Worm (Caenorhabditis elegans) whole organism, L4 larva: ENCODE measurements around the gene inso-1.

ENCODE experiments used
- D1046.2 ChIP-seq: fragments of 200-800 bp; sonication (Bioruptor generic); IDR thresholded peaks from 2 replicates; pipeline ENCODE4 v1.3.6; 2022; ENCODE audit warnings: missing genetic modification characterization, missing compliant biosample characterization
- F49E8.2 ChIP-seq: sonication (generic microtip); optimal IDR thresholded peaks from 2 replicates; lab custom pipeline; 2016; ENCODE audit warnings: missing compliant biosample characterization, mild to moderate bottlenecking, missing genetic modification characterization, borderline replicate concordance
- T20F7.1 ChIP-seq: fragments of 200-800 bp; sonication (Bioruptor generic); optimal IDR thresholded peaks from 2 replicates; lab custom pipeline; 2018; ENCODE audit warnings: mild to moderate bottlenecking, missing genetic modification characterization, missing compliant biosample characterization
- Y105C5A.15 ChIP-seq: fragments of 200-800 bp; sonication (Bioruptor generic); IDR thresholded peaks from 2 replicates; pipeline ENCODE4 v1.3.6; 2022; ENCODE audit warnings: missing genetic modification characterization, missing compliant biosample characterization
- Y48G9A.11 ChIP-seq: fragments of 200-800 bp; sonication (Bioruptor generic); IDR thresholded peaks from 2 replicates; pipeline ENCODE4 v1.3.6; 2022; ENCODE audit warnings: missing genetic modification reagents, missing genetic modification characterization, missing compliant biosample characterization
- ZK337.2 ChIP-seq: fragments of 200-800 bp; sonication (Bioruptor generic); IDR thresholded peaks from 2 replicates; pipeline ENCODE4 v1.3.6; 2022; ENCODE audit warnings: missing genetic modification reagents, missing genetic modification characterization, missing compliant biosample characterization
- ZK546.5 ChIP-seq, 2 experiments: sonication (generic microtip); optimal IDR thresholded peaks; 2 replicates each; lab custom pipeline; 2017; ENCODE audit warnings: missing biosample characterization in 2 of 2, missing genetic modification characterization in 2 of 2
- aly-2 ChIP-seq: sonication (generic microtip); optimal IDR thresholded peaks from 2 replicates; lab custom pipeline; 2018; ENCODE audit warnings: missing biosample characterization, missing genetic modification characterization
- arid-1 ChIP-seq: fragments of 200-800 bp; sonication (Bioruptor generic); conservative IDR thresholded peaks from 2 replicates; pipeline ENCODE4 v1.3.6; 2022; ENCODE audit warnings: missing genetic modification reagents, missing genetic modification characterization, missing compliant biosample characterization
- ceh-20 ChIP-seq: fragments of 200-800 bp; sonication (Bioruptor generic); IDR thresholded peaks from 2 replicates; pipeline ENCODE4 v1.3.6; 2022; ENCODE audit warnings: missing genetic modification reagents, missing genetic modification characterization, missing compliant biosample characterization
- ceh-32 ChIP-seq: sonication (generic microtip); optimal IDR thresholded peaks from 2 replicates; lab custom pipeline; 2016; ENCODE audit warnings: mild to moderate bottlenecking, missing genetic modification characterization, missing compliant biosample characterization; ENCODE audit not compliant: poor library complexity
- ceh-62 ChIP-seq: sonication (generic microtip); optimal IDR thresholded peaks from 2 replicates; lab custom pipeline; 2017; ENCODE audit warnings: missing biosample characterization, missing genetic modification characterization
- ceh-82 ChIP-seq: sonication (generic microtip); optimal IDR thresholded peaks from 2 replicates; lab custom pipeline; 2017; ENCODE audit warnings: missing biosample characterization, missing genetic modification characterization
- ces-1 ChIP-seq: fragments of 150-350 bp; sonication (generic microtip); optimal IDR thresholded peaks from 4 replicates; lab custom pipeline; 2014; ENCODE audit warnings: missing biosample characterization, missing genetic modification reagents, missing genetic modification characterization
- ctbp-1 ChIP-seq: fragments of 200-800 bp; sonication (Bioruptor generic); IDR thresholded peaks from 2 replicates; pipeline ENCODE4 v1.3.6; 2022; ENCODE audit warnings: missing genetic modification reagents, missing genetic modification characterization, missing compliant biosample characterization
- daf-16 ChIP-seq, 3 experiments: sonication (generic microtip); optimal IDR thresholded peaks; 2 replicates each; lab custom pipeline; 2016 to 2017; ENCODE audit warnings: missing genetic modification characterization in 3 of 3, missing genetic modification reagents in 3 of 3, mild to moderate bottlenecking in 2 of 3, missing compliant biosample characterization in 2 of 3, missing biosample characterization in 1 of 3, moderate library complexity in 1 of 3
- daf-19 ChIP-seq: fragments of 200-800 bp; sonication (Bioruptor generic); conservative IDR thresholded peaks from 2 replicates; pipeline ENCODE4 v1.3.6; 2022; ENCODE audit warnings: missing genetic modification characterization, missing compliant biosample characterization
- egl-27 ChIP-seq: sonication (generic microtip); optimal IDR thresholded peaks from 3 replicates; lab custom pipeline; 2017; ENCODE audit warnings: missing biosample characterization, missing genetic modification reagents, missing genetic modification characterization
- egl-43 ChIP-seq: fragments of 200-800 bp; sonication (Bioruptor generic); IDR thresholded peaks from 2 replicates; pipeline ENCODE4 v1.3.6; 2022; ENCODE audit warnings: missing genetic modification reagents, missing genetic modification characterization, missing compliant biosample characterization
- gei-8 ChIP-seq: fragments of 200-800 bp; sonication (Bioruptor generic); optimal IDR thresholded peaks from 2 replicates; lab custom pipeline; 2018; ENCODE audit warnings: mild to moderate bottlenecking, missing genetic modification characterization, missing compliant biosample characterization
- hlh-11 ChIP-seq: fragments of 200-800 bp; sonication (Bioruptor generic); optimal IDR thresholded peaks from 2 replicates; lab custom pipeline; 2018; ENCODE audit warnings: mild to moderate bottlenecking, missing genetic modification characterization, missing compliant biosample characterization
- hlh-30 ChIP-seq: sonication (generic microtip); optimal IDR thresholded peaks from 2 replicates; lab custom pipeline; 2017; ENCODE audit warnings: antibody characterized with exemption, mild to moderate bottlenecking, missing genetic modification characterization, missing compliant biosample characterization; ENCODE audit not compliant: insufficient read depth
- hmg-1.1 ChIP-seq: fragments of 200-800 bp; sonication (Bioruptor generic); IDR thresholded peaks from 2 replicates; pipeline ENCODE4 v1.3.6; 2022; ENCODE audit warnings: missing genetic modification reagents, missing genetic modification characterization, missing compliant biosample characterization
- jun-1 ChIP-seq: fragments of 150-350 bp; optimal IDR thresholded peaks from 2 replicates; lab custom pipeline; 2014; ENCODE audit warnings: missing biosample characterization, missing genetic modification reagents, missing genetic modification characterization
- lin-29 ChIP-seq: fragments of 200-800 bp; sonication (Bioruptor generic); IDR thresholded peaks from 2 replicates; pipeline ENCODE4 v1.3.6; 2022; ENCODE audit warnings: missing genetic modification reagents, missing genetic modification characterization, missing compliant biosample characterization
- madf-9 ChIP-seq: fragments of 200-800 bp; sonication (Bioruptor generic); conservative IDR thresholded peaks from 2 replicates; pipeline ENCODE4 v1.3.6; 2022; ENCODE audit warnings: missing genetic modification reagents, missing genetic modification characterization, missing compliant biosample characterization
- mdt-29 ChIP-seq: fragments of 200-800 bp; sonication (Bioruptor generic); IDR thresholded peaks from 2 replicates; pipeline ENCODE4 v1.3.6; 2022; ENCODE audit warnings: missing genetic modification reagents, missing genetic modification characterization, missing compliant biosample characterization
- mxl-3 ChIP-seq: fragments of 200-800 bp; sonication (Bioruptor generic); optimal IDR thresholded peaks from 2 replicates; lab custom pipeline; 2018; ENCODE audit warnings: mild to moderate bottlenecking, missing genetic modification characterization, missing compliant biosample characterization
- nhr-102 ChIP-seq: sonication (generic microtip); optimal IDR thresholded peaks from 2 replicates; lab custom pipeline; 2016; ENCODE audit warnings: mild to moderate bottlenecking, missing genetic modification characterization, moderate library complexity, missing compliant biosample characterization
- nhr-11 ChIP-seq: fragments of 150-350 bp; optimal IDR thresholded peaks from 2 replicates; lab custom pipeline; 2014; ENCODE audit warnings: missing biosample characterization, missing genetic modification characterization
- nhr-237 ChIP-seq: sonication (generic microtip); optimal IDR thresholded peaks from 2 replicates; lab custom pipeline; 2017; ENCODE audit warnings: missing biosample characterization, missing genetic modification characterization
- nhr-25 ChIP-seq: sonication (generic microtip); optimal IDR thresholded peaks from 2 replicates; lab custom pipeline; 2017; ENCODE audit warnings: missing genetic modification characterization, mild to moderate bottlenecking, missing compliant biosample characterization, antibody characterized with exemption, moderate library complexity, borderline replicate concordance; ENCODE audit not compliant: insufficient read depth
- nhr-28 ChIP-seq: fragments of 150-350 bp; optimal IDR thresholded peaks from 2 replicates; lab custom pipeline; 2014; ENCODE audit warnings: missing biosample characterization, missing genetic modification characterization
- nhr-41 ChIP-seq: fragments of 200-800 bp; sonication (Bioruptor generic); IDR thresholded peaks from 2 replicates; pipeline ENCODE4 v1.3.6; 2022; ENCODE audit warnings: missing genetic modification reagents, missing genetic modification characterization, missing compliant biosample characterization
- nhr-42 ChIP-seq: fragments of 200-800 bp; sonication (Bioruptor generic); IDR thresholded peaks from 2 replicates; pipeline ENCODE4 v1.3.6; 2022; ENCODE audit warnings: missing genetic modification characterization, missing compliant biosample characterization
- nhr-48 ChIP-seq: sonication (generic microtip); optimal IDR thresholded peaks from 2 replicates; lab custom pipeline; 2016; ENCODE audit warnings: mild to moderate bottlenecking, missing genetic modification characterization, missing compliant biosample characterization
- nhr-6 ChIP-seq: fragments of 150-350 bp; optimal IDR thresholded peaks from 2 replicates; lab custom pipeline; 2014; ENCODE audit warnings: missing biosample characterization, missing genetic modification characterization
- nhr-76 ChIP-seq: fragments of 150-350 bp; optimal IDR thresholded peaks from 2 replicates; lab custom pipeline; 2014; ENCODE audit warnings: missing biosample characterization, missing genetic modification characterization
- nhr-77 ChIP-seq: fragments of 150-350 bp; optimal IDR thresholded peaks from 2 replicates; lab custom pipeline; 2014; ENCODE audit warnings: missing biosample characterization, missing genetic modification characterization
- php-3 ChIP-seq: fragments of 200-800 bp; sonication (Bioruptor generic); IDR thresholded peaks from 2 replicates; pipeline ENCODE4 v1.3.6; 2022; ENCODE audit warnings: missing genetic modification reagents, missing genetic modification characterization, missing compliant biosample characterization
- pqm-1 ChIP-seq: sonication (generic microtip); optimal IDR thresholded peaks from 2 replicates; lab custom pipeline; 2017; ENCODE audit warnings: missing biosample characterization, missing genetic modification characterization
- set-16 ChIP-seq: fragments of 200-800 bp; sonication (Bioruptor generic); IDR thresholded peaks from 2 replicates; pipeline ENCODE4 v1.3.6; 2022; ENCODE audit warnings: missing genetic modification reagents, missing genetic modification characterization, missing compliant biosample characterization
- skn-1 ChIP-seq: fragments of 150-350 bp; optimal IDR thresholded peaks from 2 replicates; lab custom pipeline; 2014; ENCODE audit warnings: missing biosample characterization, missing genetic modification characterization
- tag-97 ChIP-seq: fragments of 200-800 bp; sonication (Bioruptor generic); IDR thresholded peaks from 2 replicates; pipeline ENCODE4 v1.3.6; 2022; ENCODE audit warnings: missing genetic modification characterization, missing compliant biosample characterization
- tra-1 ChIP-seq: fragments of 200-800 bp; sonication (Bioruptor generic); IDR thresholded peaks from 2 replicates; pipeline ENCODE4 v1.3.6; 2022; ENCODE audit warnings: missing genetic modification reagents, missing genetic modification characterization, missing compliant biosample characterization
- unc-62 ChIP-seq, 3 experiments: fragments of 150-350 bp in 1 of 3; sonication (generic microtip); optimal IDR thresholded peaks in 2 of 3; peaks in 1 of 3; 1 replicate in 1 of 3; 2 replicates in 2 of 3; lab custom pipeline; 2014 to 2017; ENCODE audit warnings: missing biosample characterization in 3 of 3, missing genetic modification characterization in 3 of 3, missing genetic modification reagents in 3 of 3, missing genotype in 1 of 3

Gene inso-1

DNA sequence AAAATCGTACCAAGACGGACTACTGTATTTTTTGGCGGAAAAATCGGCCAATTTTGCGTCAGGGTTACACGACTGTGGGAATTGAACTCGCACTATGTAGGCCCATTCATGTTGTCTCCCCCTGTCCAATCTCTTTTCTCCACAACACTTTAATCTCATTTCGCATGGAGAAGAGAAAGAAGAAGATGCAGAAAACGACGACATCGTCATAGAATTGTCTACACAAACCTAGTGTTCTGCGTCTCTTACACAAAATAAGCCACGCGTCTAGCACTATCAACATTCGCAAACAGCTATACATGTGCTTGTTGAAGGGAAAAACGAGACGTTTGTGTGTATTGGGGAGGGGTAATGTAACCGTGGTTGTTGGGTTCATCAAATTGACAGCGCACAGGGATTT, 23.0 kb downstream of the inso-1 start (continued):
- TF ChIP-seq ceh-82 (tag; lab: Kevin White, UChicago) (no peak), mdt-29 (GFP tag; lab: Robert Waterston, UW) (no peak), gei-8 (no peak), tag-97 (no peak), nhr-25 (tag; lab: Kevin White, UChicago) (peak; percentile 58), lin-29 (GFP tag; lab: Robert Waterston, UW) (peak; percentile 69), egl-27 (tag; lab: Kevin White, UChicago) (no peak), ctbp-1 (GFP tag; lab: Robert Waterston, UW) (peak; percentile 81), Y105C5A.15 (no peak), egl-43 (GFP tag; lab: Robert Waterston, UW) (peak; percentile 74), daf-19 (GFP tag; lab: Robert Waterston, UW) (0 out of 2 replicates have a peak, but pooled peaks have one; percentile 8), set-16 (GFP tag; lab: Robert Waterston, UW) (no peak), ZK546.5 (tag; optimal IDR thresholded peaks at IDR 0.05; lab: Kevin White, UChicago) (no peak), ceh-32 (tag; lab: Kevin White, UChicago) (no peak), nhr-28 (tag; lab: Kevin White, UChicago) (peak; percentile 59), ces-1 (peak; percentile 59), hmg-1.1 (GFP tag; lab: Robert Waterston, UW) (peak; percentile 96), nhr-102 (tag; lab: Kevin White, UChicago) (peak; percentile 87), nhr-11 (tag; lab: Kevin White, UChicago) (peak; percentile 67), nhr-76 (no peak), nhr-237 (no peak), mxl-3 (GFP tag; lab: Kevin White, UChicago) (peak; percentile 96)

DNA sequence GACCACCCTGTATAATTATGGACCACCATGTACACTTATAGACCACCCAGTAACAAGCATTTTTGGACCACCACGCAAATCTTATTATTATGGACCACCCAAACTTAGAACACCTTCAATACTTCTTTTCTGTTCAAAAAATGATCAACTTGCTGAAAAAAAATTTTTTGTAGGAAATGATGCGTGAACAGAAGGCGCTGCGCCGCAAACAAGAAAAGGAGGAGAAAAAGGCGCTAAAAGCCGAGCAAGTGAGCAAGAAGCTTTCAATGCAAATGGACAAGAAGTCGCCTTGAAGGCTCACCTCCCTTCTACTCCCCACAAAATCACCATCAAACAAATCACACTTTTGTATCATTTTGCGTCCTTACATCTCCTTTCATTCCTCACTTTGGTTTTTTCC, 27.3 kb downstream of the inso-1 start:
- TF ChIP-seq unc-62 (GFP tag; optimal IDR thresholded peaks at IDR 0.05 in 1 of 2; lab: Kevin White, UChicago) (peak in 1 of 2 experiments; percentile 96), unc-62 (tag; optimal IDR thresholded peaks at IDR 0.05; lab: Kevin White, UChicago) (no peak), skn-1 (tag; lab: Kevin White, UChicago) (no peak)

DNA sequence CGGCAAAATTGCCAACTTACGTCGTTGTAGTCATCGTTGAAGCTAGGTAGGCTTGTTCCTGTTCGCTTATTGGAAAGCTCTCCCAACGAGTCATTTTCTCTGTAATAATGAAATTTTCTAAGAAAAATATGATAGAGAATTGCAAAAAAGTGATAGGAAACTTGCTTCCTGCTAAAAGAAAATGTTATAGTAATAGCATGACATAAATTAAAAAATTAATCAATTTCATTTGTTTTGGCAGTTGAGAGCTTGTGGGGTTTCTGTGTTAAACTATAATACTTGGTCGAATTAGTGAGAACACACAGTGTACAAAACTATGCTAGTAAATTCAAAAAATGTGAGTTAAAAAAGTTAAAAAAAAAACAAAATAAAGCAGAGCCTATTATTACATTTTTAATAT, 29.9 kb downstream of the inso-1 start, which contains the start of gene F21E9.2:
Gene F21E9.2, minus strand, starts transcription at position 101 of the 400 bp plus-strand sequence.
- TF ChIP-seq jun-1 (no peak), D1046.2 (GFP tag; lab: Robert Waterston, UW) (no peak), daf-16 (GFP tag; optimal IDR thresholded peaks at IDR 0.05; lab: Kevin White, UChicago) (no peak), daf-16 (tag; optimal IDR thresholded peaks at IDR 0.05; lab: Kevin White, UChicago) (no peak), nhr-41 (no peak), nhr-6 (tag; lab: Kevin White, UChicago) (no peak)

DNA sequence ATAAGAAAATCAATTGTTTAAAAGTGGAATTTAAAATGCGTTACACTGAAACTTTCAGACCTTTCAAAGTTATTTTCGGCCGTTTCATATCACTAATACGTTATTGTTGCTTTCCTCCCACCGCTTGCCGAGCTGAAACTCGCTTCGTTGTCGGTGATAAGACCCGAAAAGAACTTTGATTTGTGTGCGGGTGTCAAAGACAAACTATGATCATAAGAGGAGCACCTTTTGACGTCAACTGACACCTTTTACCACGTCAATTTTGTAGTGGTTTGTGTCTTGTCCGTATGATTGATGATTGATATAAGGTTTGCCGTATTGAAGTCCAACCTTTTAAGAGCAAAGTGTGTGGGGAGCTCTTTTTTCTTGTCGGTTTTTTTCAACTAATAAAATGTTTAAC, 37.1 kb downstream of the inso-1 start, which contains the start of gene ttr-37:
Gene ttr-37, minus strand, starts transcription at position 167 of the 400 bp plus-strand sequence.
- no peak for TF ChIP-seq ZK337.2 (GFP tag; lab: Robert Waterston, UW)
- peak; percentile 91 for TF ChIP-seq hlh-11
- TF ChIP-seq pqm-1, result peak; percentile 84
- TF ChIP-seq nhr-25 (tag; lab: Kevin White, UChicago), result no peak
- TF ChIP-seq arid-1, result no peak
- no peak for TF ChIP-seq ceh-32 (tag; lab: Kevin White, UChicago)
- TF ChIP-seq ceh-20, result peak; percentile 80
- TF ChIP-seq nhr-42 (GFP tag; lab: Robert Waterston, UW), result no peak
- peak; percentile 85; the same call in 1 of the 2 replicates for TF ChIP-seq tra-1 (GFP tag; lab: Robert Waterston, UW)
- TF ChIP-seq Y48G9A.11, result no peak
- TF ChIP-seq nhr-48, result peak; percentile 70
- no peak for TF ChIP-seq F49E8.2
- TF ChIP-seq aly-2 (tag; lab: Kevin White, UChicago), result no peak
- no peak for TF ChIP-seq ceh-62 (tag; lab: Kevin White, UChicago)
- no peak for TF ChIP-seq ceh-82 (tag; lab: Kevin White, UChicago)
- no peak for TF ChIP-seq madf-9 (GFP tag; lab: Robert Waterston, UW)
- no peak for TF ChIP-seq jun-1
- TF ChIP-seq php-3 (GFP tag; lab: Robert Waterston, UW), result peak; percentile 97
- TF ChIP-seq T20F7.1 (GFP tag; lab: Kevin White, UChicago), result peak; percentile 33
- peak; percentile 82 for TF ChIP-seq nhr-77 (tag; lab: Kevin White, UChicago)
- peak; percentile 76 for TF ChIP-seq hlh-30 (tag; lab: Kevin White, UChicago)
